Fruit fly (Drosophila melanogaster): ENCODE results near the gene Smyd4-2.

The Smyd4-2 gene

dm6 chr3L:12374420-12374819 lies 27.3 kb downstream of the Smyd4-2 start (continued):
- TF ChIP-seq Atf6 (GFP tag; IDR thresholded peaks at IDR 0.05) (no peak), NfI (GFP tag; optimal IDR thresholded peaks at IDR 0.05) (peak; percentile 17), onecut (GFP tag; IDR thresholded peaks at IDR 0.05) (no peak), exex (tag; optimal IDR thresholded peaks at IDR 0.05) (no peak), CG32772 (GFP tag; IDR thresholded peaks at IDR 0.05) (no peak), CG3281 (GFP tag; optimal IDR thresholded peaks at IDR 0.05) (no peak), ac (GFP tag; optimal IDR thresholded peaks at IDR 0.05) (no peak), tap (tag; optimal IDR thresholded peaks at IDR 0.05) (no peak), gem (tag; optimal IDR thresholded peaks at IDR 0.05) (peak; percentile 28), CG2202 (tag; optimal IDR thresholded peaks at IDR 0.05) (no peak), cad (GFP tag; optimal IDR thresholded peaks at IDR 0.05) (no peak), da (GFP tag; optimal IDR thresholded peaks at IDR 0.05) (no peak), CG13775 (GFP tag; optimal IDR thresholded peaks at IDR 0.05) (no peak), Trl (optimal IDR thresholded peaks at IDR 0.05) (no peak), Trl (GFP tag; optimal IDR thresholded peaks at IDR 0.05) (no peak), abd-A (tag; optimal IDR thresholded peaks at IDR 0.05) (no peak), twi (tag; optimal IDR thresholded peaks at IDR 0.05) (no peak), CG1603 (tag; optimal IDR thresholded peaks at IDR 0.05) (no peak), nerfin-1 (tag; optimal IDR thresholded peaks at IDR 0.05) (no peak), Dfd (GFP tag; optimal IDR thresholded peaks at IDR 0.05) (no peak), CG7839 (tag; optimal IDR thresholded peaks at IDR 0.05) (no peak), sisA (GFP tag; IDR thresholded peaks at IDR 0.05) (no peak), prd (optimal IDR thresholded peaks at IDR 0.05) (no peak), prd (GFP tag; IDR thresholded peaks at IDR 0.05) (0 out of 3 replicates have a peak, but pooled peaks have one; percentile 17), CG7556 (GFP tag; optimal IDR thresholded peaks at IDR 0.05) (no peak), D19B (GFP tag; optimal IDR thresholded peaks at IDR 0.05) (no peak), CG33557 (GFP tag; optimal IDR thresholded peaks at IDR 0.05) (no peak), CG7963 (GFP tag; IDR thresholded peaks at IDR 0.05; ENCODE audit: partially characterized antibody) (no peak), dm (GFP tag; optimal IDR thresholded peaks at IDR 0.05) (no peak), CG42726 (GFP tag; IDR thresholded peaks at IDR 0.05; ENCODE audit: partially characterized antibody) (no peak), CG18599 (GFP tag; optimal IDR thresholded peaks at IDR 0.05) (peak; percentile 54), CG7357 (GFP tag; IDR thresholded peaks at IDR 0.05) (no peak), esg (GFP tag; conservative IDR thresholded peaks at IDR 0.05) (no peak), sc (optimal IDR thresholded peaks at IDR 0.05) (no peak), sc (GFP tag; optimal IDR thresholded peaks at IDR 0.05) (no peak), Myb (GFP tag; optimal IDR thresholded peaks at IDR 0.05) (no peak), CG11723 (GFP tag; optimal IDR thresholded peaks at IDR 0.05) (no peak), CG14965 (GFP tag; optimal IDR thresholded peaks at IDR 0.05; ENCODE audit: borderline replicate concordance) (no peak), CG9727 (GFP tag; optimal IDR thresholded peaks at IDR 0.05) (no peak), mirr (GFP tag; optimal IDR thresholded peaks at IDR 0.05) (no peak), Atf3 (GFP tag; optimal IDR thresholded peaks at IDR 0.05) (no peak), Fer3 (tag; optimal IDR thresholded peaks at IDR 0.05) (peak; percentile 12), CG33213 (GFP tag; optimal IDR thresholded peaks at IDR 0.05) (no peak), tio (GFP tag; optimal IDR thresholded peaks at IDR 0.05) (peak; percentile 2), Side (GFP tag; optimal IDR thresholded peaks at IDR 0.05) (no peak), Hr78 (GFP tag; optimal IDR thresholded peaks at IDR 0.05) (no peak), CG17385 (GFP tag; optimal IDR thresholded peaks at IDR 0.05) (no peak), HLH54F (GFP tag; optimal IDR thresholded peaks at IDR 0.05) (no peak), CG3163 (GFP tag; optimal IDR thresholded peaks at IDR 0.05) (no peak), lilli (GFP tag; optimal IDR thresholded peaks at IDR 0.05) (peak; percentile 22), grau (tag; optimal IDR thresholded peaks at IDR 0.05) (no peak), cg (GFP tag; optimal IDR thresholded peaks at IDR 0.05) (no peak)
